Fruit fly (Drosophila melanogaster): ENCODE measurements around the gene His2Av.

dm6 chr3R:26875544-26876027 is 8.9 kb downstream of the His2Av start, which contains the start of gene Rb97D:
- TF ChIP-seq slp2 (GFP tag; optimal IDR thresholded peaks at IDR 0.05) (peak; percentile 32), run (tag; optimal IDR thresholded peaks at IDR 0.05) (no peak), CG2120 (GFP tag; optimal IDR thresholded peaks at IDR 0.05) (peak; percentile 85), jigr1 (GFP tag; IDR thresholded peaks at IDR 0.05) (no peak), dati (GFP tag; IDR thresholded peaks at IDR 0.05) (0 out of 2 replicates have a peak, but pooled peaks have one; percentile 2), CG5953 (GFP tag; IDR thresholded peaks at IDR 0.05) (peak; percentile 53; the same call in 1 of the 2 replicates), dmrt11E (tag; optimal IDR thresholded peaks at IDR 0.05) (peak; percentile 70)
